Worm (Caenorhabditis elegans) whole organism, young adult: ENCODE measurements around the gene T07G12.4.

ENCODE experiments used
- B0261.1 ChIP-seq: sonication (generic microtip); optimal IDR thresholded peaks from 2 replicates; lab custom pipeline; 2016; ENCODE audit warnings: mild to moderate bottlenecking, missing genetic modification characterization, moderate library complexity, missing compliant biosample characterization
- C06A6.2 ChIP-seq: fragments of 200-800 bp; sonication (Bioruptor generic); conservative IDR thresholded peaks from 2 replicates; pipeline ENCODE4 v1.3.6; 2022; ENCODE audit warnings: missing genetic modification characterization, missing compliant biosample characterization
- C17E4.6 ChIP-seq: fragments of 200-800 bp; sonication (Bioruptor generic); IDR thresholded peaks from 2 replicates; pipeline ENCODE4 v1.3.6; 2022; ENCODE audit warnings: missing genetic modification reagents, missing genetic modification characterization, missing compliant biosample characterization
- D2030.7 ChIP-seq: fragments of 200-800 bp; sonication (Bioruptor generic); IDR thresholded peaks from 2 replicates; pipeline ENCODE4 v1.3.6; 2022; ENCODE audit warnings: missing genetic modification reagents, missing genetic modification characterization, missing compliant biosample characterization
- F10E7.11 ChIP-seq: sonication (generic microtip); optimal IDR thresholded peaks from 2 replicates; lab custom pipeline; 2017; ENCODE audit warnings: mild to moderate bottlenecking, missing genetic modification characterization, moderate library complexity, missing compliant biosample characterization
- F22D6.2 ChIP-seq: sonication (generic microtip); optimal IDR thresholded peaks from 2 replicates; lab custom pipeline; 2016; ENCODE audit warnings: mild to moderate bottlenecking, missing genetic modification characterization, missing compliant biosample characterization
- F33H1.4 ChIP-seq: fragments of 200-800 bp; sonication (Bioruptor generic); IDR thresholded peaks from 2 replicates; pipeline ENCODE4 v1.3.6; 2022; ENCODE audit warnings: missing genetic modification reagents, missing genetic modification characterization, missing compliant biosample characterization
- F49E8.2 ChIP-seq: sonication (generic microtip); optimal IDR thresholded peaks from 3 replicates; lab custom pipeline; 2017; ENCODE audit warnings: missing genetic modification characterization, mild to moderate bottlenecking, missing compliant biosample characterization, antibody characterized with exemption, moderate library complexity; ENCODE audit not compliant: insufficient read depth
- F52B5.7 ChIP-seq: sonication (generic microtip); optimal IDR thresholded peaks from 2 replicates; lab custom pipeline; 2016; ENCODE audit warnings: mild to moderate bottlenecking, missing genetic modification characterization, missing compliant biosample characterization
- F55B11.4 ChIP-seq: sonication (generic microtip); optimal IDR thresholded peaks from 2 replicates; lab custom pipeline; 2016; ENCODE audit warnings: missing compliant biosample characterization, missing genetic modification characterization, borderline replicate concordance; ENCODE audit not compliant: insufficient read depth
- F57C9.4 ChIP-seq: sonication (generic microtip); optimal IDR thresholded peaks from 2 replicates; lab custom pipeline; 2017; ENCODE audit warnings: mild to moderate bottlenecking, missing genetic modification characterization, missing compliant biosample characterization
- T26A5.8 ChIP-seq: sonication (generic microtip); optimal IDR thresholded peaks from 2 replicates; lab custom pipeline; 2016; ENCODE audit warnings: missing genetic modification characterization, missing compliant biosample characterization
- Y53F4B.3 ChIP-seq: fragments of 200-800 bp; sonication (Bioruptor generic); IDR thresholded peaks from 2 replicates; pipeline ENCODE4 v1.3.6; 2022; ENCODE audit warnings: missing genetic modification reagents, missing genetic modification characterization, missing compliant biosample characterization
- ZK185.1 ChIP-seq: sonication (generic microtip); optimal IDR thresholded peaks from 2 replicates; lab custom pipeline; 2016; ENCODE audit warnings: mild to moderate bottlenecking, missing genetic modification characterization, missing compliant biosample characterization; ENCODE audit not compliant: poor library complexity, severe bottlenecking
- aptf-2 ChIP-seq: fragments of 200-800 bp; sonication (Bioruptor generic); conservative IDR thresholded peaks from 2 replicates; pipeline ENCODE4 v1.3.6; 2022; ENCODE audit warnings: missing genetic modification reagents, missing genetic modification characterization, missing compliant biosample characterization
- athp-1 ChIP-seq: sonication (generic microtip); optimal IDR thresholded peaks from 2 replicates; lab custom pipeline; 2017; ENCODE audit warnings: mild to moderate bottlenecking, missing genetic modification characterization, missing compliant biosample characterization
- attf-3 ChIP-seq: fragments of 200-800 bp; sonication (Bioruptor generic); conservative IDR thresholded peaks from 2 replicates; pipeline ENCODE4 v1.3.6; 2022; ENCODE audit warnings: missing genetic modification reagents, missing genetic modification characterization, missing compliant biosample characterization
- attf-5 ChIP-seq: fragments of 200-800 bp; sonication (Bioruptor generic); optimal IDR thresholded peaks from 2 replicates; lab custom pipeline; 2018; ENCODE audit warnings: mild to moderate bottlenecking, missing genetic modification characterization, missing compliant biosample characterization
- attf-6 ChIP-seq: fragments of 200-800 bp; sonication (Bioruptor generic); IDR thresholded peaks from 2 replicates; pipeline ENCODE4 v1.3.6; 2022; ENCODE audit warnings: missing genetic modification reagents, missing genetic modification characterization, missing compliant biosample characterization
- bed-2 ChIP-seq: fragments of 200-800 bp; sonication (Bioruptor generic); IDR thresholded peaks from 2 replicates; pipeline ENCODE4 v1.3.6; 2022; ENCODE audit warnings: missing genetic modification reagents, missing genetic modification characterization, missing compliant biosample characterization
- cebp-1 ChIP-seq, 2 experiments: fragments of 200-800 bp in 1 of 2; sonication (Bioruptor generic) in 1 of 2; sonication (generic microtip) in 1 of 2; IDR thresholded peaks in 1 of 2; optimal IDR thresholded peaks in 1 of 2; 2 replicates each; pipeline versions ENCODE4 v1.3.6 to Lab custom; 2017 to 2022; ENCODE audit warnings: missing compliant biosample characterization in 2 of 2, missing genetic modification characterization in 2 of 2, mild to moderate bottlenecking in 1 of 2, missing genetic modification reagents in 1 of 2, moderate library complexity in 1 of 2
- cebp-2 ChIP-seq: fragments of 200-800 bp; sonication (Bioruptor generic); IDR thresholded peaks from 2 replicates; pipeline ENCODE4 v1.3.6; 2022; ENCODE audit warnings: missing genetic modification characterization, missing compliant biosample characterization
- ceh-27 ChIP-seq: fragments of 200-800 bp; sonication (Bioruptor generic); optimal IDR thresholded peaks from 2 replicates; lab custom pipeline; 2018; ENCODE audit warnings: mild to moderate bottlenecking, missing genetic modification characterization, moderate library complexity, missing compliant biosample characterization
- ekl-4 ChIP-seq: fragments of 200-800 bp; sonication (Bioruptor generic); IDR thresholded peaks from 2 replicates; pipeline ENCODE4 v1.3.6; 2022; ENCODE audit warnings: missing genetic modification reagents, missing genetic modification characterization, missing compliant biosample characterization
- gei-17 ChIP-seq: fragments of 200-800 bp; sonication (Bioruptor generic); optimal IDR thresholded peaks from 2 replicates; lab custom pipeline; 2018; ENCODE audit warnings: mild to moderate bottlenecking, missing genetic modification characterization, missing compliant biosample characterization
- hlh-26 ChIP-seq: fragments of 200-800 bp; sonication (Bioruptor generic); conservative IDR thresholded peaks from 2 replicates; pipeline ENCODE4 v1.3.6; 2022; ENCODE audit warnings: missing genetic modification reagents, missing genetic modification characterization, missing compliant biosample characterization
- hrde-1 ChIP-seq: sonication (generic microtip); optimal IDR thresholded peaks from 2 replicates; lab custom pipeline; 2016; ENCODE audit warnings: missing genetic modification characterization, mild to moderate bottlenecking, missing compliant biosample characterization, moderate library complexity, missing genotype, missing genetic modification reagents, borderline replicate concordance
- lin-26 ChIP-seq: fragments of 200-800 bp; sonication (Bioruptor generic); IDR thresholded peaks from 2 replicates; pipeline ENCODE4 v1.3.6; 2022; ENCODE audit warnings: missing genetic modification reagents, missing genetic modification characterization, missing compliant biosample characterization
- lin-35 ChIP-seq, 3 experiments: fragments of 150-350 bp in 2 of 3; sonication (generic microtip) in 1 of 3; optimal IDR thresholded peaks; 2 replicates each; lab custom pipeline; 2014 to 2018; ENCODE audit warnings: missing biosample characterization in 3 of 3, missing genetic modification characterization in 3 of 3, missing genetic modification reagents in 3 of 3
- lin-40 ChIP-seq: sonication (generic microtip); optimal IDR thresholded peaks from 2 replicates; lab custom pipeline; 2016; ENCODE audit warnings: missing genetic modification characterization, mild to moderate bottlenecking, missing compliant biosample characterization, missing genotype, missing genetic modification reagents
- madf-3 ChIP-seq: fragments of 200-800 bp; sonication (Bioruptor generic); IDR thresholded peaks from 2 replicates; pipeline ENCODE4 v1.3.6; 2022; ENCODE audit warnings: missing genetic modification reagents, missing genetic modification characterization, missing compliant biosample characterization
- madf-8 ChIP-seq: fragments of 200-800 bp; sonication (Bioruptor generic); conservative IDR thresholded peaks from 2 replicates; pipeline ENCODE4 v1.3.6; 2022; ENCODE audit warnings: missing genetic modification reagents, missing genetic modification characterization, missing compliant biosample characterization
- mxl-1 ChIP-seq: sonication (generic microtip); optimal IDR thresholded peaks from 2 replicates; lab custom pipeline; 2016; ENCODE audit warnings: missing genetic modification characterization, missing compliant biosample characterization
- nfya-2 ChIP-seq: fragments of 200-800 bp; sonication (Bioruptor generic); IDR thresholded peaks from 2 replicates; pipeline ENCODE4 v1.3.6; 2022; ENCODE audit warnings: missing genetic modification reagents, missing genetic modification characterization, missing compliant biosample characterization
- nfyb-1 ChIP-seq: fragments of 200-800 bp; sonication (Bioruptor generic); IDR thresholded peaks from 2 replicates; pipeline ENCODE4 v1.3.6; 2022; ENCODE audit warnings: missing genetic modification reagents, missing genetic modification characterization, missing compliant biosample characterization
- nhr-120 ChIP-seq: fragments of 200-800 bp; sonication (Bioruptor generic); IDR thresholded peaks from 2 replicates; pipeline ENCODE4 v1.3.6; 2022; ENCODE audit warnings: missing genetic modification characterization, missing compliant biosample characterization
- pbrm-1 ChIP-seq: fragments of 200-800 bp; sonication (Bioruptor generic); IDR thresholded peaks from 2 replicates; pipeline ENCODE4 v1.3.6; 2022; ENCODE audit warnings: missing genetic modification reagents, missing genetic modification characterization, missing compliant biosample characterization
- repo-1 ChIP-seq: sonication (generic microtip); optimal IDR thresholded peaks from 2 replicates; lab custom pipeline; 2017; ENCODE audit warnings: mild to moderate bottlenecking, missing genetic modification characterization, missing compliant biosample characterization
- sdz-38 ChIP-seq: sonication (generic microtip); optimal IDR thresholded peaks from 2 replicates; lab custom pipeline; 2016; ENCODE audit warnings: missing genotype, missing genetic modification characterization, missing compliant biosample characterization
- snpc-3.4 ChIP-seq: sonication (generic microtip); optimal IDR thresholded peaks from 2 replicates; lab custom pipeline; 2017; ENCODE audit warnings: missing genetic modification characterization, mild to moderate bottlenecking, missing compliant biosample characterization, antibody characterized with exemption, moderate library complexity, missing genotype, missing genetic modification reagents
- tbx-9 ChIP-seq: sonication (generic microtip); optimal IDR thresholded peaks from 2 replicates; lab custom pipeline; 2016; ENCODE audit warnings: borderline replicate concordance, missing genetic modification characterization, inconsistent platforms, missing compliant biosample characterization
- unc-130 ChIP-seq: sonication (generic microtip); optimal IDR thresholded peaks from 2 replicates; lab custom pipeline; 2016; ENCODE audit warnings: missing genetic modification reagents, missing genetic modification characterization, missing compliant biosample characterization
- xnd-1 ChIP-seq: sonication (generic microtip); optimal IDR thresholded peaks from 2 replicates; lab custom pipeline; 2016; ENCODE audit warnings: missing genotype, missing genetic modification reagents, missing genetic modification characterization, missing compliant biosample characterization

Gene T07G12.4

DNA sequence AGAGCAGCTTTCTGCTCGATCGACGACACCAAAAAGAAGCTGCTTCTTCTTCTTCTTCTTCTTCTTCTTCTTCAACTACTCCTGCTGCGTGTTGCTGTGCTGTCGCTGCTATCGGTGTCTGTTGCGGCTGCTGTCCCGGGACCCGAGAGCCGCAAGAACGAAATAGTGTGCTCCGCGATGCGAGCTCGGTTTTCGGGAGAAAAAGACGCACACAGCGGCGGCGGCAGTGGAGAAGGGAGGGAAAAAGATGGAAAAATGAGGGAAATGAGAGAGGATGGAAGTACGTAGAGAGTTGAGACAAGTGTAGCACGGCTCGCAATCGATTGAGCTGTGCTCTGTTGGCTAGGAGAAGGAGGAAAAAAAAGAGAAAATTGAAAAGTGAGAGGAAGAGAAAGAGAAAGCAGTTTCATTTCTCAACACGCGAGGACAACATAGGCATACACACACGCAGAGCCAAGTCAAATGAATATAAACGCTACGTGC lies 34.7 kb downstream of the T07G12.4 start (continued):
- peak; percentile 4 for TF ChIP-seq athp-1 (tag; lab: Kevin White, UChicago)
- TF ChIP-seq F49E8.2 (tag; lab: Kevin White, UChicago): no peak
- TF ChIP-seq sdz-38: no peak
- no peak for TF ChIP-seq nfya-2 (GFP tag; lab: Robert Waterston, UW)
- no peak for TF ChIP-seq madf-3
- TF ChIP-seq cebp-2: no peak
- TF ChIP-seq lin-35 (GFP tag; optimal IDR thresholded peaks at IDR 0.05; lab: Kevin White, UChicago): no peak
- peak; percentile 71 for TF ChIP-seq ceh-27 (GFP tag; lab: Kevin White, UChicago)
- peak; percentile 55 for TF ChIP-seq attf-5 (GFP tag; lab: Kevin White, UChicago)
- no peak for TF ChIP-seq T26A5.8 (tag; lab: Kevin White, UChicago)
- no peak for TF ChIP-seq F10E7.11 (tag; lab: Kevin White, UChicago)
- no peak for TF ChIP-seq F22D6.2 (tag; lab: Kevin White, UChicago)
- TF ChIP-seq ekl-4 (GFP tag; lab: Robert Waterston, UW): no peak
- TF ChIP-seq repo-1 (tag; lab: Kevin White, UChicago): no peak
- no peak for TF ChIP-seq C17E4.6 (GFP tag; lab: Robert Waterston, UW)
- no peak for TF ChIP-seq F33H1.4 (GFP tag; lab: Robert Waterston, UW)
- no peak for TF ChIP-seq B0261.1 (tag; lab: Kevin White, UChicago)
- no peak for TF ChIP-seq C06A6.2 (GFP tag; lab: Robert Waterston, UW)
- no peak; the same call in 1 of the 2 replicates for TF ChIP-seq cebp-1 (GFP tag; IDR thresholded peaks at IDR 0.05; lab: Robert Waterston, UW)
- peak; percentile 71 for TF ChIP-seq cebp-1 (tag; optimal IDR thresholded peaks at IDR 0.05; lab: Kevin White, UChicago)
- TF ChIP-seq attf-6: no peak
- no peak for TF ChIP-seq mxl-1 (tag; lab: Kevin White, UChicago)
- TF ChIP-seq F52B5.7 (tag; lab: Kevin White, UChicago): no peak
- TF ChIP-seq pbrm-1 (GFP tag; lab: Robert Waterston, UW): no peak
- no peak for TF ChIP-seq hrde-1 (tag; lab: Kevin White, UChicago)
- TF ChIP-seq lin-40 (tag; lab: Kevin White, UChicago): peak; percentile 29
- TF ChIP-seq D2030.7 (GFP tag; lab: Robert Waterston, UW): no peak
- TF ChIP-seq F57C9.4 (tag; lab: Kevin White, UChicago): no peak
- TF ChIP-seq xnd-1 (tag; lab: Kevin White, UChicago): no peak
- no peak for TF ChIP-seq ZK185.1
- no peak for TF ChIP-seq gei-17 (GFP tag; lab: Kevin White, UChicago)
- no peak for TF ChIP-seq unc-130 (GFP tag; lab: Kevin White, UChicago)
- TF ChIP-seq nfyb-1 (GFP tag; lab: Robert Waterston, UW): no peak
- no peak for TF ChIP-seq F55B11.4 (tag; lab: Kevin White, UChicago)
- TF ChIP-seq tbx-9: no peak
- TF ChIP-seq hlh-26 (GFP tag; lab: Robert Waterston, UW): no peak
- no peak for TF ChIP-seq bed-2 (GFP tag; lab: Robert Waterston, UW)
- TF ChIP-seq aptf-2 (GFP tag; lab: Robert Waterston, UW): no peak
- no peak for TF ChIP-seq madf-8 (GFP tag; lab: Robert Waterston, UW)
- no peak for TF ChIP-seq lin-26 (GFP tag; lab: Robert Waterston, UW)
- no peak for TF ChIP-seq Y53F4B.3
- TF ChIP-seq nhr-120 (GFP tag; lab: Robert Waterston, UW): no peak
- TF ChIP-seq snpc-3.4 (tag; lab: Kevin White, UChicago): no peak
- no peak for TF ChIP-seq attf-3 (GFP tag; lab: Robert Waterston, UW)
